Fruit fly (Drosophila melanogaster): Measurements from ENCODE around the gene CG9782.
A peak's percentile ranks its signal among the peaks of the same experiment; 100 is the strongest.

CG9782 gene

dm6 chrX:16637594-16638485 lies 16.5 kb upstream of the CG9782 start, which contains the start of gene RpS19a (continued):
- TF ChIP-seq usp (GFP tag; optimal IDR thresholded peaks at IDR 0.05) (no peak), OdsH (GFP tag; optimal IDR thresholded peaks at IDR 0.05) (peak; percentile 16), Dif (GFP tag; optimal IDR thresholded peaks at IDR 0.05; ENCODE audit: partially characterized antibody) (no peak), brk (GFP tag; optimal IDR thresholded peaks at IDR 0.05) (no peak)

- TF ChIP-seq N (GFP tag; optimal IDR thresholded peaks at IDR 0.05) (peak; percentile 84), Abd-B (GFP tag; optimal IDR thresholded peaks at IDR 0.05) (peak; percentile 7), Hr83 (GFP tag; optimal IDR thresholded peaks at IDR 0.05; ENCODE audit: poor library complexity, severe bottlenecking) (peak; percentile 56), Dfd (GFP tag; optimal IDR thresholded peaks at IDR 0.05) (peak; percentile 78), Rel (GFP tag; optimal IDR thresholded peaks at IDR 0.05) (no peak), Rel (tag; optimal IDR thresholded peaks at IDR 0.05) (peak; percentile 26), Jra (GFP tag; optimal IDR thresholded peaks at IDR 0.05) (no peak)
Measured at dm6 chrX:16637106-16637590, 15.8 kb upstream of the CG9782 start, which contains the start of gene Rok. Gene Rok (minus strand): TSS chrX:16637414.

dm6 chrX:16633181-16633957 lies 12.0 kb upstream of the CG9782 start:
- TF ChIP-seq psq (GFP tag; optimal IDR thresholded peaks at IDR 0.05): no peak
- no peak for TF ChIP-seq Hnf4 (GFP tag; optimal IDR thresholded peaks at IDR 0.05)
- no peak for TF ChIP-seq br (GFP tag; optimal IDR thresholded peaks at IDR 0.05)
- TF ChIP-seq Sp1 (GFP tag; optimal IDR thresholded peaks at IDR 0.05): no peak
- no peak for TF ChIP-seq Myc (optimal IDR thresholded peaks at IDR 0.05)
- TF ChIP-seq usp (GFP tag; optimal IDR thresholded peaks at IDR 0.05): no peak
- no peak for TF ChIP-seq dl (GFP tag; optimal IDR thresholded peaks at IDR 0.05; ENCODE audit: insufficient read depth in 1 of 2, partially characterized antibody in 2 of 2)
- TF ChIP-seq Hr83 (GFP tag; optimal IDR thresholded peaks at IDR 0.05; ENCODE audit: poor library complexity, severe bottlenecking): no peak
- TF ChIP-seq OdsH (GFP tag; optimal IDR thresholded peaks at IDR 0.05): no peak
- no peak for TF ChIP-seq Dif (GFP tag; optimal IDR thresholded peaks at IDR 0.05; ENCODE audit: partially characterized antibody)
- TF ChIP-seq CrebA (GFP tag; optimal IDR thresholded peaks at IDR 0.05; ENCODE audit: borderline replicate concordance): no peak
- TF ChIP-seq brk (GFP tag; optimal IDR thresholded peaks at IDR 0.05): no peak
- TF ChIP-seq ey (GFP tag; optimal IDR thresholded peaks at IDR 0.05): no peak
- no peak for TF ChIP-seq CG32264 (GFP tag; optimal IDR thresholded peaks at IDR 0.05)
- no peak for TF ChIP-seq GATAd (GFP tag; optimal IDR thresholded peaks at IDR 0.05)
- TF ChIP-seq rgr (GFP tag; optimal IDR thresholded peaks at IDR 0.05): no peak
- TF ChIP-seq sage (GFP tag; optimal IDR thresholded peaks at IDR 0.05): no peak

dm6 chrX:16632135-16632534 lies 10.7 kb upstream of the CG9782 start, which contains the start of gene CG9777:
Gene CG9777 (minus strand): TSS chrX:16632235.
- TF ChIP-seq dmrt93B (GFP tag; optimal IDR thresholded peaks at IDR 0.05) (no peak), h (GFP tag; optimal IDR thresholded peaks at IDR 0.05) (no peak), woc (GFP tag; optimal IDR thresholded peaks at IDR 0.05) (no peak)

dm6 chrX:16624519-16624918 lies 3.1 kb upstream of the CG9782 start:
- TF ChIP-seq ey (GFP tag; optimal IDR thresholded peaks at IDR 0.05) (no peak), CrebA (GFP tag; optimal IDR thresholded peaks at IDR 0.05; ENCODE audit: borderline replicate concordance) (no peak), dmrt93B (GFP tag; optimal IDR thresholded peaks at IDR 0.05) (no peak), Dfd (GFP tag; optimal IDR thresholded peaks at IDR 0.05) (no peak), br (GFP tag; optimal IDR thresholded peaks at IDR 0.05) (no peak), Hnf4 (GFP tag; optimal IDR thresholded peaks at IDR 0.05) (no peak), Jra (GFP tag; optimal IDR thresholded peaks at IDR 0.05) (no peak), Hr83 (GFP tag; optimal IDR thresholded peaks at IDR 0.05; ENCODE audit: poor library complexity, severe bottlenecking) (no peak), sv (GFP tag; optimal IDR thresholded peaks at IDR 0.05) (no peak), HLH106 (tag; optimal IDR thresholded peaks at IDR 0.05) (no peak), foxo (GFP tag; optimal IDR thresholded peaks at IDR 0.05) (no peak), jim (GFP tag; optimal IDR thresholded peaks at IDR 0.05) (no peak), OdsH (GFP tag; optimal IDR thresholded peaks at IDR 0.05) (no peak)
